Worm (Caenorhabditis elegans) whole organism, midembryonic: ENCODE data around the gene srlf-28.
"Not testable (repeated sequence)": the region's sequence is repeated elsewhere in the genome, so short reads cannot be mapped to it uniquely, and the experiment has no call there.

Experiments
- T22C8.4 ChIP-seq: fragments of 200-800 bp; sonication (Bioruptor generic); IDR thresholded peaks from 2 replicates; pipeline ENCODE4 v1.3.6; 2022; ENCODE audit warnings: missing genetic modification characterization, missing compliant biosample characterization
- cog-1 ChIP-seq: sonication (generic microtip); optimal IDR thresholded peaks from 2 replicates; lab custom pipeline; 2016; ENCODE audit warnings: missing genetic modification characterization, missing compliant biosample characterization
- flt-1 ChIP-seq: fragments of 200-800 bp; sonication (Bioruptor generic); IDR thresholded peaks from 2 replicates; pipeline ENCODE4 v1.3.6; 2022; ENCODE audit warnings: missing genetic modification characterization, missing compliant biosample characterization
- klf-2 ChIP-seq: fragments of 200-800 bp; sonication (Bioruptor generic); conservative IDR thresholded peaks from 2 replicates; pipeline ENCODE4 v1.3.6; 2022; ENCODE audit warnings: missing genetic modification reagents, missing genetic modification characterization, missing compliant biosample characterization
- med-1 ChIP-seq: sonication (generic microtip); optimal IDR thresholded peaks from 2 replicates; lab custom pipeline; 2017; ENCODE audit warnings: missing genetic modification characterization, mild to moderate bottlenecking, missing compliant biosample characterization, antibody characterized with exemption, missing genetic modification reagents; ENCODE audit not compliant: insufficient read depth
- ref-1 ChIP-seq: fragments of 200-800 bp; sonication (Bioruptor generic); conservative IDR thresholded peaks from 2 replicates; pipeline ENCODE4 v1.3.6; 2022; ENCODE audit warnings: missing genetic modification reagents, missing genetic modification characterization, missing compliant biosample characterization
- tab-1 ChIP-seq: fragments of 200-800 bp; sonication (Bioruptor generic); IDR thresholded peaks from 2 replicates; pipeline ENCODE4 v1.3.6; 2022; ENCODE audit warnings: missing genetic modification characterization, missing compliant biosample characterization
- ztf-23 ChIP-seq: fragments of 200-800 bp; sonication (Bioruptor generic); IDR thresholded peaks from 2 replicates; pipeline ENCODE4 v1.3.6; 2022; ENCODE audit warnings: missing genetic modification reagents, missing genetic modification characterization, missing compliant biosample characterization
- ztf-29 ChIP-seq: fragments of 200-800 bp; sonication (Bioruptor generic); IDR thresholded peaks from 2 replicates; pipeline ENCODE4 v1.3.6; 2022; ENCODE audit warnings: missing genetic modification reagents, missing genetic modification characterization, missing compliant biosample characterization

The srlf-28 gene

DNA sequence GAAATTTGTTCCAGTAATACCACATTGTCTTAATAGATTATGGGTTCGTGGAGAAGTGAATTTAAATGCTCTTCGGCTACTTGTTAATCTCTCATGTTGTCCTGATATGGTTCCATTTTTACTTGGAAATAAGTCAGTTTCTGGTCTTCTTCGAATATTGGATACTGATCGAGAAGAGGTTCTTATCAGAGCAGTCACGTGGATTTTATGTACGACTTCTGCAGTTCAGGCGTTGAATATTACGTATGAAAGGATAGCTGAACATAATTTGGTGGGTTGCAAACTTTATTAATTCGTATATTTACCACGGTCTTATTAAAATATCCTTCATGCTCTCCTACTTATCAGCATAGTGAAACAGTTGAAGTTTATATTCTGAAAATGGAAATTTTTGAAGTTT is 34.2 kb upstream of the srlf-28 start:
- no peak for TF ChIP-seq flt-1

DNA sequence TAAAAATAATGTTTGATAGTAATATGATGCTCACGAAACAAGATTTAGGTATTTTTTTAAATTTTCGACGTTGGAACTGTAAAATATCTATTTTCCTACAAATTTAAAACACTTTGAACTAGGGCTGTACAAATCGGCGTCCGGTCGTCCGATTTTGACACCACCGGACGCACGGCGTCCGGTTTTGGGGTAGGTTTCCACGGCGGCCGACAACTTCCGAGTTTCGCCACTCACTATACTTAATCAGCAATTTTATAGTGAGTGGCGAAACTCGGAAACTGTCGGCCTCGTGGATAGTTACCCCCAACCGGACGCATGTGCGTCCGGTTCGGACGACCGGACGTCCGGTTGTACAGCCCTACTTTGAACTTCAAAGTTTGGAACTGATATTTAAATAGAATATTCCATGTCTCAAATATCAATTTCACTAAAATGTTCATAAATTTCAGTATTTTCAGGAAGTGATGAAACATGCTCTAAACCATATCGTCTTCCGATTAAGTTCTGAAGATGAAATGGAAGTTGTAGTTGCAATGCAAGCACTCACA is 33.7 kb upstream of the srlf-28 start:
- no peak for TF ChIP-seq tab-1 (GFP tag; lab: Robert Waterston, UW)
- no peak for TF ChIP-seq T22C8.4 (GFP tag; lab: Robert Waterston, UW)
- no peak for TF ChIP-seq cog-1 (tag; lab: Kevin White, UChicago)
- TF ChIP-seq ztf-29 (GFP tag; lab: Robert Waterston, UW): no peak
- TF ChIP-seq flt-1: no peak
- no peak for TF ChIP-seq ztf-23
- TF ChIP-seq ref-1 (GFP tag; lab: Robert Waterston, UW): no peak
- TF ChIP-seq med-1 (GFP tag; lab: Kevin White, UChicago): no peak
- no peak for TF ChIP-seq klf-2 (GFP tag; lab: Robert Waterston, UW)

DNA sequence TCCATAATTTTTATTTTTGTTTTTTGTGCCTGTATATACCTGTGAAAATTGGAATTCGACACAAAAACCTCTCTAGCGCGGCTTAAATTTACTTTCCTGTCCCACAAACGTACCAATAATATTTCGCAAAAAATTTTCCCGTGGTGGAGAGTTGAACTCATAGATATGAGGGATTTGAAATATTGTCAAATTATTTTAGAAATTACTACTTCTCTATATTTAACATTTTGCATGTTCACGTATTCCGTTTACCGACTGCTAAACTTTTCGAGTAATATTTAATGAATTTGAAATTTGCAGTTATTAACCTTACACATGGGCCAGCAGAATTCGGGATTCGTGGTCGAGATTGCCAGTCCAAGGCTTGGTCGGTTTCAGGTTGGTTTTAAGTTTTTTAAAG is 30.2 kb upstream of the srlf-28 start, which contains the start of gene Y67A10A.7:
Gene Y67A10A.7 (plus strand): TSS at position 301 of the 400 bp plus-strand sequence.
- TF ChIP-seq ztf-29 (GFP tag; lab: Robert Waterston, UW); klf-2 (GFP tag; lab: Robert Waterston, UW); med-1 (GFP tag; lab: Kevin White, UChicago): not testable (repeated sequence)

DNA sequence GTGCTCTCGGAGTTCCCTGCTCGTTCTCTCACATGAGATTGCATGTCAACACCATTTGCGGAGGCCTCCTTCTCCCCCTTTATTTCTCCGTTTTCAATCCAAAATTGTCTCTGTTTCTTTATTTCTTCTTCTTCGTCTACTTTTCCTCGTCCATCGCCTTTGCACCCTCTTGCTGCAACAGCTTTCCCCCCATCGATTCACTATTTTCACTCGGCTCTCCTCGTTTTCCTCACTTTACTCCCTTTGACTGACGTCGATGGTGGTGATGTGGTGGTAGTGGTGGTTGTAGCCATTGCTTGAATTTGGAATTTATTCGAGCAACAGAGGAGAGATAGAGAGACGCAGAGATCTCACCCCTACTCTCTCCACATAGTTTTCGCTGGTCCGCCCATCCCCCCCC is 28.0 kb upstream of the srlf-28 start:
- TF ChIP-seq ztf-23 (no peak), klf-2 (GFP tag; lab: Robert Waterston, UW) (0 out of 2 replicates have a peak, but pooled peaks have one; percentile 17)

- TF ChIP-seq ztf-23: no peak
- TF ChIP-seq ztf-29 (GFP tag; lab: Robert Waterston, UW): no peak
- no peak for TF ChIP-seq klf-2 (GFP tag; lab: Robert Waterston, UW)
- no peak for TF ChIP-seq flt-1
- TF ChIP-seq ref-1 (GFP tag; lab: Robert Waterston, UW): no peak
Observed at ce11 chrIV:14365837-14366378, 22.3 kb upstream of the srlf-28 start.

DNA sequence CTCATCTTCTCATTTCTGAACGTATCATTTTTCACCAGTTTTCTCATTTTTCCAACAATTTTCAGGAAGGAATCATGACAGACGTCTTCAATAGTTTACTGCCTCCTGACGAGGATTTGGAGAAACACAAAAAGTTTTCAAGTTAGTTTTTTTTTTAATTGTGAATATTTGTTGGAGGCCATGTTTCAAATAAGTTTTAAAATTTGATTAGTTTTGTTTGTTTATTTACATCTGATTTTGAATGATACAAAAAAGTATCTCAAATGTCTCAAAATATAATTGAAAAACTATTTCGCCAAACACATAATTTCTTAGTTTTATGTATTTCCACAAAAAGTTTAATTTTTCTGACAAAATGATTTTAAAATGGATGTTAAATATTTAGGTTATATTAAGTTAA is 17.5 kb upstream of the srlf-28 start, which contains the start of gene ssu-2:
Gene ssu-2 (plus strand): TSS at position 59 of the 400 bp plus-strand sequence.
- no peak for TF ChIP-seq ztf-23
- TF ChIP-seq ref-1 (GFP tag; lab: Robert Waterston, UW): no peak
- no peak for TF ChIP-seq cog-1 (tag; lab: Kevin White, UChicago)
- no peak for TF ChIP-seq med-1 (GFP tag; lab: Kevin White, UChicago)
- TF ChIP-seq klf-2 (GFP tag; lab: Robert Waterston, UW): no peak
- no peak for TF ChIP-seq flt-1
- TF ChIP-seq ztf-29 (GFP tag; lab: Robert Waterston, UW): no peak
- TF ChIP-seq T22C8.4 (GFP tag; lab: Robert Waterston, UW): no peak
- no peak for TF ChIP-seq tab-1 (GFP tag; lab: Robert Waterston, UW)

ce11 chrIV:14356120-14356519 is 12.5 kb upstream of the srlf-28 start:
- TF ChIP-seq flt-1 (no peak), ztf-29 (GFP tag; lab: Robert Waterston, UW) (no peak), cog-1 (tag; lab: Kevin White, UChicago) (peak; percentile 56), tab-1 (GFP tag; lab: Robert Waterston, UW) (no peak), med-1 (GFP tag; lab: Kevin White, UChicago) (no peak), T22C8.4 (GFP tag; lab: Robert Waterston, UW) (no peak), ref-1 (GFP tag; lab: Robert Waterston, UW) (no peak), klf-2 (GFP tag; lab: Robert Waterston, UW) (no peak)

ce11 chrIV:14350651-14351050 is 7.0 kb upstream of the srlf-28 start, which contains the start of gene oac-56:
Gene oac-56, minus strand, starts transcription at chrIV:14350751.
- no peak for TF ChIP-seq ref-1 (GFP tag; lab: Robert Waterston, UW)
- no peak for TF ChIP-seq T22C8.4 (GFP tag; lab: Robert Waterston, UW)
- no peak for TF ChIP-seq tab-1 (GFP tag; lab: Robert Waterston, UW)
- TF ChIP-seq ztf-29 (GFP tag; lab: Robert Waterston, UW): no peak
- no peak for TF ChIP-seq cog-1 (tag; lab: Kevin White, UChicago)
- no peak for TF ChIP-seq flt-1
- TF ChIP-seq ztf-23: no peak
- no peak for TF ChIP-seq klf-2 (GFP tag; lab: Robert Waterston, UW)
- no peak for TF ChIP-seq med-1 (GFP tag; lab: Kevin White, UChicago)

- no peak for TF ChIP-seq ref-1 (GFP tag; lab: Robert Waterston, UW)
- TF ChIP-seq T22C8.4 (GFP tag; lab: Robert Waterston, UW): no peak
- no peak for TF ChIP-seq tab-1 (GFP tag; lab: Robert Waterston, UW)
- no peak for TF ChIP-seq ztf-29 (GFP tag; lab: Robert Waterston, UW)
- TF ChIP-seq ztf-23: no peak
- TF ChIP-seq cog-1 (tag; lab: Kevin White, UChicago): no peak
- no peak for TF ChIP-seq flt-1
- no peak for TF ChIP-seq med-1 (GFP tag; lab: Kevin White, UChicago)
- no peak for TF ChIP-seq klf-2 (GFP tag; lab: Robert Waterston, UW)
Observed at ce11 chrIV:14339657-14340056, 4.0 kb downstream of the srlf-28 start, which contains the start of gene Y67A10A.11. Gene Y67A10A.11, plus strand, starts transcription at chrIV:14339957.

- TF ChIP-seq ztf-29 (GFP tag; lab: Robert Waterston, UW): no peak
- TF ChIP-seq flt-1: no peak
- no peak for TF ChIP-seq tab-1 (GFP tag; lab: Robert Waterston, UW)
- TF ChIP-seq ztf-23: no peak
- TF ChIP-seq ref-1 (GFP tag; lab: Robert Waterston, UW): no peak
- no peak for TF ChIP-seq cog-1 (tag; lab: Kevin White, UChicago)
- TF ChIP-seq T22C8.4 (GFP tag; lab: Robert Waterston, UW): no peak
Observed at ce11 chrIV:14337757-14338156, 5.9 kb downstream of the srlf-28 start, which contains the start of gene Y67A10A.2. Gene Y67A10A.2, plus strand, starts transcription at chrIV:14338057.
